ENCODE assay signal across 7 worm cellular contexts in genomic region chrIII:3322317-3323010, ce11.
TF ChIP-seq lines count a peak whose summit lies in the region.

Gene phf-15, plus strand, starts transcription at chrIII:3322853.

TF ChIP-seq in whole organism, L1 larva, 84 proteins besides CTCF, POLR2A, EP300 and RAD21 (continues in another document):
- TF ChIP-seq ceh-82 (tag; optimal IDR thresholded peaks at IDR 0.05; lab: Kevin White, UChicago) = peak in 1 of 3 experiments; percentile 12
- peak in 1 of 2 experiments; percentile 39 for TF ChIP-seq lsy-2 (tag; optimal IDR thresholded peaks at IDR 0.05; lab: Kevin White, UChicago)
- TF ChIP-seq hlh-17 (GFP tag; optimal IDR thresholded peaks at IDR 0.05; lab: Kevin White, UChicago; ENCODE audit: borderline replicate concordance) = no peak
- no peak for TF ChIP-seq tlp-1 (tag; optimal IDR thresholded peaks at IDR 0.05; lab: Kevin White, UChicago)
- TF ChIP-seq elt-3 (tag; optimal IDR thresholded peaks at IDR 0.05; lab: Kevin White, UChicago) = no peak
- TF ChIP-seq pqm-1 (tag; optimal IDR thresholded peaks at IDR 0.05; lab: Kevin White, UChicago) = no peak
- no peak for TF ChIP-seq nhr-90 (tag; optimal IDR thresholded peaks at IDR 0.05; lab: Kevin White, UChicago; ENCODE audit: poor library complexity)
- no peak for TF ChIP-seq lin-39 (tag; optimal IDR thresholded peaks at IDR 0.05; lab: Kevin White, UChicago)
- TF ChIP-seq lin-35 (GFP tag; optimal IDR thresholded peaks at IDR 0.05; lab: Kevin White, UChicago) = peak; percentile 13 to 14
- TF ChIP-seq alr-1 (tag; optimal IDR thresholded peaks at IDR 0.05; lab: Kevin White, UChicago; ENCODE audit: borderline replicate concordance) = no peak
- no peak for TF ChIP-seq sptf-1 (tag; optimal IDR thresholded peaks at IDR 0.05; lab: Kevin White, UChicago)
- no peak for TF ChIP-seq nhr-28 (tag; optimal IDR thresholded peaks at IDR 0.05; lab: Kevin White, UChicago)

TF ChIP-seq in whole organism, L2 larva, 48 proteins besides CTCF, POLR2A, EP300 and RAD21:
- TF ChIP-seq ztf-4 (tag; optimal IDR thresholded peaks at IDR 0.05; lab: Kevin White, UChicago) = no peak
- TF ChIP-seq lin-39 (tag; optimal IDR thresholded peaks at IDR 0.05; lab: Kevin White, UChicago) = no peak
- TF ChIP-seq lsy-2 (tag; optimal IDR thresholded peaks at IDR 0.05; lab: Kevin White, UChicago) = peak in 1 of 2 experiments; percentile 30
- TF ChIP-seq crh-2 (tag; optimal IDR thresholded peaks at IDR 0.05; lab: Kevin White, UChicago) = peak; percentile 29
- TF ChIP-seq lin-11 (tag; optimal IDR thresholded peaks at IDR 0.05; lab: Kevin White, UChicago) = no peak

TF ChIP-seq in whole organism, L3 larva, 47 proteins besides CTCF, POLR2A, EP300 and RAD21:
- TF ChIP-seq aly-2 (tag; optimal IDR thresholded peaks at IDR 0.05; lab: Kevin White, UChicago) = no peak
- no peak for TF ChIP-seq nhr-12 (tag; optimal IDR thresholded peaks at IDR 0.05; lab: Kevin White, UChicago)
- TF ChIP-seq ceh-16 (tag; optimal IDR thresholded peaks at IDR 0.05; lab: Kevin White, UChicago) = no peak
- TF ChIP-seq ceh-9 (tag; optimal IDR thresholded peaks at IDR 0.05; lab: Kevin White, UChicago) = no peak
- peak; percentile 4 for TF ChIP-seq nfya-1 (tag; optimal IDR thresholded peaks at IDR 0.05; lab: Kevin White, UChicago; ENCODE audit: insufficient read depth)
- TF ChIP-seq nhr-23 (tag; optimal IDR thresholded peaks at IDR 0.05; lab: Kevin White, UChicago) = no peak
- no peak for TF ChIP-seq fkh-10 (GFP tag; optimal IDR thresholded peaks at IDR 0.05; lab: Kevin White, UChicago)
- no peak for TF ChIP-seq lin-39 (tag; optimal IDR thresholded peaks at IDR 0.05; lab: Kevin White, UChicago)
- no peak for TF ChIP-seq unc-62 (GFP tag; optimal IDR thresholded peaks at IDR 0.05; lab: Kevin White, UChicago)
- TF ChIP-seq lin-15B (tag; optimal IDR thresholded peaks at IDR 0.05; lab: Kevin White, UChicago) = peak; percentile 11
- TF ChIP-seq ceh-28 (tag; optimal IDR thresholded peaks at IDR 0.05; lab: Kevin White, UChicago) = peak; percentile 2
- TF ChIP-seq ztf-11 (tag; optimal IDR thresholded peaks at IDR 0.05; lab: Kevin White, UChicago) = no peak

TF ChIP-seq in whole organism, L4 larva, 104 proteins besides CTCF, POLR2A, EP300 and RAD21:
- TF ChIP-seq hif-1 (tag; optimal IDR thresholded peaks at IDR 0.05; lab: Kevin White, UChicago) = peak in 1 of 2 experiments; percentile 58
- TF ChIP-seq dpl-1 (GFP tag; optimal IDR thresholded peaks at IDR 0.05; lab: Kevin White, UChicago) = peak; percentile 8
- no peak for TF ChIP-seq dmd-8 (GFP tag; IDR thresholded peaks at IDR 0.05; lab: Robert Waterston, UW)
- 0 out of 2 replicates have a peak, but pooled peaks have one; percentile 29 for TF ChIP-seq mdt-29 (GFP tag; IDR thresholded peaks at IDR 0.05; lab: Robert Waterston, UW)
- no peak for TF ChIP-seq cey-2 (tag; optimal IDR thresholded peaks at IDR 0.05; lab: Kevin White, UChicago; ENCODE audit: borderline replicate concordance, insufficient read depth)
- TF ChIP-seq mes-2 (tag; optimal IDR thresholded peaks at IDR 0.05; lab: Kevin White, UChicago; ENCODE audit: poor library complexity, severe bottlenecking) = peak; percentile 56
- no peak for TF ChIP-seq daf-16 (GFP tag; optimal IDR thresholded peaks at IDR 0.05; lab: Kevin White, UChicago)
- peak; percentile 2 for TF ChIP-seq daf-16 (tag; optimal IDR thresholded peaks at IDR 0.05; lab: Kevin White, UChicago)

TF ChIP-seq in whole organism, late embryonic, 69 proteins besides CTCF, POLR2A, EP300 and RAD21 (continues in another document):
- peak; percentile 47 for TF ChIP-seq unc-42 (tag; optimal IDR thresholded peaks at IDR 0.05; lab: Kevin White, UChicago)
- TF ChIP-seq syd-9 (tag; optimal IDR thresholded peaks at IDR 0.05; lab: Kevin White, UChicago) = no peak
- TF ChIP-seq elt-2 (tag; optimal IDR thresholded peaks at IDR 0.05; lab: Kevin White, UChicago) = peak; percentile 34
- peak; percentile 24 for TF ChIP-seq rnt-1 (tag; optimal IDR thresholded peaks at IDR 0.05; lab: Kevin White, UChicago)
- TF ChIP-seq che-1 (tag; optimal IDR thresholded peaks at IDR 0.05; lab: Kevin White, UChicago) = no peak
- TF ChIP-seq npax-4 (tag; optimal IDR thresholded peaks at IDR 0.05; lab: Kevin White, UChicago) = no peak
- peak; percentile 5 for TF ChIP-seq zip-5 (tag; optimal IDR thresholded peaks at IDR 0.05; lab: Kevin White, UChicago)
- TF ChIP-seq ceh-31 (tag; optimal IDR thresholded peaks at IDR 0.05; lab: Kevin White, UChicago) = peak; percentile 70
- peak; percentile 67 for TF ChIP-seq ets-4 (tag; optimal IDR thresholded peaks at IDR 0.05; lab: Kevin White, UChicago)
- TF ChIP-seq ref-2 (tag; optimal IDR thresholded peaks at IDR 0.05; lab: Kevin White, UChicago) = no peak
- peak; percentile 12 for TF ChIP-seq ceh-48 (tag; optimal IDR thresholded peaks at IDR 0.05; lab: Kevin White, UChicago)
- no peak for TF ChIP-seq mec-3 (tag; optimal IDR thresholded peaks at IDR 0.05; lab: Kevin White, UChicago; ENCODE audit: borderline replicate concordance)
- TF ChIP-seq ceh-19 (GFP tag; optimal IDR thresholded peaks at IDR 0.05; lab: Kevin White, UChicago) = no peak
- peak; percentile 1 for TF ChIP-seq nfya-1 (tag; optimal IDR thresholded peaks at IDR 0.05; lab: Kevin White, UChicago)
- TF ChIP-seq C08G9.2 (tag; optimal IDR thresholded peaks at IDR 0.05; lab: Kevin White, UChicago) = peak; percentile 61
- TF ChIP-seq unc-3 (GFP tag; conservative IDR thresholded peaks at IDR 0.05; lab: Robert Waterston, UW) = no peak
- TF ChIP-seq unc-3 (tag; optimal IDR thresholded peaks at IDR 0.05; lab: Kevin White, UChicago) = no peak
- TF ChIP-seq sox-4 (tag; optimal IDR thresholded peaks at IDR 0.05; lab: Kevin White, UChicago) = no peak
- peak; percentile 56 for TF ChIP-seq ceh-14 (tag; optimal IDR thresholded peaks at IDR 0.05; lab: Kevin White, UChicago)

TF ChIP-seq in whole organism, mixed stage, embryonic, 35 proteins besides CTCF, POLR2A, EP300 and RAD21:
- TF ChIP-seq M03D4.4 (tag; optimal IDR thresholded peaks at IDR 0.05; lab: Kevin White, UChicago) (peak; percentile 5), mep-1 (tag; optimal IDR thresholded peaks at IDR 0.05; lab: Kevin White, UChicago) (no peak), nhr-12 (tag; optimal IDR thresholded peaks at IDR 0.05; lab: Kevin White, UChicago) (no peak), nhr-28 (tag; optimal IDR thresholded peaks at IDR 0.05; lab: Kevin White, UChicago) (no peak), ztf-11 (tag; optimal IDR thresholded peaks at IDR 0.05; lab: Kevin White, UChicago) (no peak), ham-2 (GFP tag; optimal IDR thresholded peaks at IDR 0.05; lab: Kevin White, UChicago) (no peak), lin-13 (tag; optimal IDR thresholded peaks at IDR 0.05; lab: Kevin White, UChicago) (peak; percentile 20), ces-1 (GFP tag; optimal IDR thresholded peaks at IDR 0.05; lab: Kevin White, UChicago) (peak; percentile 26), zip-8 (tag; optimal IDR thresholded peaks at IDR 0.05; lab: Kevin White, UChicago) (no peak), tbx-8 (GFP tag; optimal IDR thresholded peaks at IDR 0.05; lab: Kevin White, UChicago) (peak; percentile 73)

TF ChIP-seq in whole organism, young adult, 124 proteins besides CTCF, POLR2A, EP300 and RAD21:
- TF ChIP-seq efl-1 (GFP tag; optimal IDR thresholded peaks at IDR 0.05; lab: Kevin White, UChicago) (peak; percentile 21), Y67H2A.10 (GFP tag; conservative IDR thresholded peaks at IDR 0.05; lab: Robert Waterston, UW) (no peak), somi-1 (GFP tag; optimal IDR thresholded peaks at IDR 0.05; lab: Kevin White, UChicago) (no peak), sptf-2 (GFP tag; optimal IDR thresholded peaks at IDR 0.05; lab: Kevin White, UChicago) (no peak), madf-3 (GFP tag; IDR thresholded peaks at IDR 0.05; lab: Robert Waterston, UW) (peak; percentile 98), ceh-79 (tag; optimal IDR thresholded peaks at IDR 0.05; lab: Kevin White, UChicago) (no peak), zfh-2 (GFP tag; conservative IDR thresholded peaks at IDR 0.05; lab: Robert Waterston, UW) (0 out of 2 replicates have a peak, but pooled peaks have one; percentile 30), attf-5 (GFP tag; optimal IDR thresholded peaks at IDR 0.05; lab: Kevin White, UChicago) (peak; percentile 2), rec-8 (tag; optimal IDR thresholded peaks at IDR 0.05; lab: Kevin White, UChicago) (no peak)
